Worm (Caenorhabditis elegans): Measurements from ENCODE around the gene C44H4.6.

C44H4.6 gene

DNA sequence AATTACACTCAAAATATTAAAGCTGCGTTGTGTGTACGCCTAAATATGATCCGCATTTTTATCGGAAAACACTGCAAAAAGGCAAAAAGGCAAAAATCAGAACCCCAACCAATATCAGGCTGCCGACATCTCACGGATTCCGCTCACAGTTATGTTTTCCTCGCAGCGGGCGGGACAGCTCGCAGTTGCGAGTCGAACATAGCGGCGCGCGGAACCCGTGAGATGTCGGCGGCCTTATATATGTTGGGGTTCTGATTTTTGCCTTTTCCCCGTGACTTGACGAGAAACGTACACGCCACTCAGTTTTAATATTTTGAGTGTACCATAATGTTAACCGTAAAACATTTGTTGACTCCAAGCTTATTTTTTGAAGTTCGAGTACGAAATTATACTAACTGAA lies 38.3 kb upstream of the C44H4.6 start:
- no peak for TF ChIP-seq unc-3 (GFP tag; conservative IDR thresholded peaks at IDR 0.05)
- TF ChIP-seq unc-3 (tag; optimal IDR thresholded peaks at IDR 0.05) = no peak
- TF ChIP-seq lim-6 (tag; optimal IDR thresholded peaks at IDR 0.05) = no peak
- TF ChIP-seq ceh-6 (GFP tag; optimal IDR thresholded peaks at IDR 0.05) = no peak
- TF ChIP-seq sdc-2 (tag; optimal IDR thresholded peaks at IDR 0.05) = no peak
- TF ChIP-seq elt-4 (tag; optimal IDR thresholded peaks at IDR 0.05) = no peak
- no peak for TF ChIP-seq K02D7.2 (tag; optimal IDR thresholded peaks at IDR 0.05)
- no peak for TF ChIP-seq npax-4 (tag; optimal IDR thresholded peaks at IDR 0.05)
- TF ChIP-seq ztf-16 (tag; optimal IDR thresholded peaks at IDR 0.05) = no peak
- TF ChIP-seq T23F11.4 (GFP tag; optimal IDR thresholded peaks at IDR 0.05) = no peak
- TF ChIP-seq rnt-1 (tag; optimal IDR thresholded peaks at IDR 0.05) = no peak
- no peak for TF ChIP-seq sox-2 (GFP tag; IDR thresholded peaks at IDR 0.05)
- no peak for TF ChIP-seq ceh-9 (tag; optimal IDR thresholded peaks at IDR 0.05)
- TF ChIP-seq fax-1 (tag; optimal IDR thresholded peaks at IDR 0.05) = no peak
- no peak for TF ChIP-seq dve-1 (tag; optimal IDR thresholded peaks at IDR 0.05)
- no peak for TF ChIP-seq syd-9 (tag; optimal IDR thresholded peaks at IDR 0.05)
- TF ChIP-seq ets-4 (tag; optimal IDR thresholded peaks at IDR 0.05) = no peak
- TF ChIP-seq odd-2 (tag; optimal IDR thresholded peaks at IDR 0.05) = no peak
- TF ChIP-seq eyg-1 (tag; optimal IDR thresholded peaks at IDR 0.05) = no peak

DNA sequence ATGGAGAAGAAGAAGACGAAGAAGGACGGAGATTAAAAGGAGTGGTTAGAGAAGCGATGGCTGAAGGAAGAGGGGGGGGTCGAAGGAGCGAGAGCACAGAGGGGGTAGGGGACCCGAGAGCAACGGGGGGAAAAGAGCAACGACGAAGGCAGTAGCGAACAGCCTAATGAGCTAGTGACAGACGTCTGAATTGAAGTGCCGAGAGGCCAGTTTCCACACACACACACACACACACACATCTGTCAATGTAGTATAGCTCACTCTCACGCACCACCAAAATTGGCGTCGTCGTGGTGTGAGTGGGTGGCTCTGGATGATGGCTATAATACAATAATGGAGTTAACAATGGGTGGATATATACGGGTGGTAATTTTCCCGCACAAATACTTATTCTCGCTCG lies 37.6 kb upstream of the C44H4.6 start:
- peak; percentile 46 for TF ChIP-seq ceh-19 (GFP tag; optimal IDR thresholded peaks at IDR 0.05)
- TF ChIP-seq unc-55 (GFP tag; optimal IDR thresholded peaks at IDR 0.05) = peak; percentile 60
- TF ChIP-seq unc-42 (tag; optimal IDR thresholded peaks at IDR 0.05) = peak; percentile 98
- TF ChIP-seq ceh-48 (tag; optimal IDR thresholded peaks at IDR 0.05) = no peak
- TF ChIP-seq ceh-2 (tag; optimal IDR thresholded peaks at IDR 0.05) = no peak
- TF ChIP-seq C38D4.7 (GFP tag; optimal IDR thresholded peaks at IDR 0.05) = peak; percentile 3
- no peak for TF ChIP-seq dve-1 (tag; optimal IDR thresholded peaks at IDR 0.05)
- peak; percentile 25 for TF ChIP-seq pros-1 (tag; optimal IDR thresholded peaks at IDR 0.05)
- TF ChIP-seq fkh-6 (tag; optimal IDR thresholded peaks at IDR 0.05) = no peak
- TF ChIP-seq nfya-1 (tag; optimal IDR thresholded peaks at IDR 0.05) = peak; percentile 19
- peak; percentile 44 for TF ChIP-seq ceh-31 (tag; optimal IDR thresholded peaks at IDR 0.05)
- peak; percentile 9 for TF ChIP-seq ceh-6 (GFP tag; optimal IDR thresholded peaks at IDR 0.05)
- TF ChIP-seq eyg-1 (tag; optimal IDR thresholded peaks at IDR 0.05) = no peak
- no peak for TF ChIP-seq C08G9.2 (tag; optimal IDR thresholded peaks at IDR 0.05)
- peak; percentile 1 for TF ChIP-seq madf-2 (tag; optimal IDR thresholded peaks at IDR 0.05)

DNA sequence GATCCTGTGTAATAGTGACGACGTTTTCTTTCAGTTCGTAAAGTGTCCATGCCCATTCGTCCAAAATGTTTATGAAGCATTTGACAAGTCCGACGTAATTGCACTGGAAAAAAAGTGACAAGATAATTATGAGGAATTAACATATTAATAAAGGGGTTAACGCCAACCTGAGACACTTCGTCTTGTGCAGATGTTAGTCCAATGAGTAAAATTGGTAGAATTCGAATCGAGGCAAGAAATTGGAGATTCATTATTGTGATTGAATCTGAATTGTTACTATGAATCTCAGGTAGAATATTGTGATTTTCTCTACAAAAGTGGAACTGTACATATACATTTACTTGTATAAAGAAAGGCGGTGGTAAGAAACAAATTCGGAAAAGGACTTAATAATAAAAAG lies 37.0 kb upstream of the C44H4.6 start, which contains the start of gene F54E4.3:
Gene F54E4.3 (minus strand): TSS at position 265 of the 400 bp plus-strand sequence.
- TF ChIP-seq unc-3 (GFP tag; conservative IDR thresholded peaks at IDR 0.05) (no peak), unc-3 (tag; optimal IDR thresholded peaks at IDR 0.05) (no peak), lin-11 (tag; optimal IDR thresholded peaks at IDR 0.05) (no peak), ttx-3 (tag; optimal IDR thresholded peaks at IDR 0.05) (no peak), pha-4 (tag; optimal IDR thresholded peaks at IDR 0.05) (no peak), unc-86 (tag; optimal IDR thresholded peaks at IDR 0.05) (no peak), ceh-24 (tag; optimal IDR thresholded peaks at IDR 0.05) (no peak), ztf-16 (tag; optimal IDR thresholded peaks at IDR 0.05) (no peak), pax-1 (tag; optimal IDR thresholded peaks at IDR 0.05) (no peak), hlh-6 (tag; optimal IDR thresholded peaks at IDR 0.05) (no peak), ahr-1 (tag; optimal IDR thresholded peaks at IDR 0.05) (no peak), pag-3 (tag; optimal IDR thresholded peaks at IDR 0.05; ENCODE audit: borderline replicate concordance) (no peak), ceh-31 (tag; optimal IDR thresholded peaks at IDR 0.05) (no peak), hlh-30 (tag; optimal IDR thresholded peaks at IDR 0.05; ENCODE audit: insufficient read depth) (no peak), fkh-6 (tag; optimal IDR thresholded peaks at IDR 0.05) (no peak), ama-1 (optimal IDR thresholded peaks at IDR 0.05) (no peak), T23F11.4 (GFP tag; optimal IDR thresholded peaks at IDR 0.05) (no peak), ceh-45 (GFP tag; IDR thresholded peaks at IDR 0.05) (no peak)
